Worm (Caenorhabditis elegans): ENCODE results near the gene F55G1.6.

DNA sequence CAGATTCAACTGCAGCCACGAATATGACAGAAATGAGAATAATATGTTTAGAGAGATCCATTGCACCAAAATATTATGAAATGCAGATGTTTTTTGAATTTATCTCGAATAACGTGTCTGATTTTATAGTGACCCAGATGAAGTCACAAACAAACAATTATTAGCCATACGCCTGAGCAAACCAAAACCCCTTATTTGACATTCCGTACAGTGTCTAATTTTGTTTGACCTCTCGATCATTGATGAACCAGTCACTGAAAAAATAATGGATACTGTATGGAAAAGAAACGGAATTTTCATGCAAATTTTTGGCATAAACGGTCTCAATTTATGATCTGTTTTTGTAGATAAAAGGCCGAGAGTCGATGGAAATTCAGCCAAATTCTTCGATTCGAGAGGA lies 42.9 kb downstream of the F55G1.6 start, which contains the start of the genes R05G6.9 and R05G6.3:
- TF ChIP-seq C16A3.4 (tag; optimal IDR thresholded peaks at IDR 0.05) (no peak), ama-1 (optimal IDR thresholded peaks at IDR 0.05) (no peak), pax-3 (tag; optimal IDR thresholded peaks at IDR 0.05) (no peak), nhr-20 (tag; optimal IDR thresholded peaks at IDR 0.05) (no peak), elt-2 (tag; optimal IDR thresholded peaks at IDR 0.05) (no peak), sptf-1 (tag; optimal IDR thresholded peaks at IDR 0.05) (no peak), lin-39 (tag; optimal IDR thresholded peaks at IDR 0.05) (no peak), swsn-7 (tag; optimal IDR thresholded peaks at IDR 0.05) (no peak), nhr-12 (tag; optimal IDR thresholded peaks at IDR 0.05) (no peak), ces-1 (GFP tag; optimal IDR thresholded peaks at IDR 0.05) (no peak), jun-1 (tag; optimal IDR thresholded peaks at IDR 0.05) (no peak), sup-37 (GFP tag; optimal IDR thresholded peaks at IDR 0.05) (no peak), mep-1 (tag; optimal IDR thresholded peaks at IDR 0.05) (no peak)

All from whole organism, L1 larva.